Fruit fly (Drosophila melanogaster) whole organism, embryonic: ENCODE results near the gene sol.

Experiments used
- Atf3 ChIP-seq: fragments of 200-800 bp; sonication (Bioruptor generic); optimal IDR thresholded peaks from 3 replicates; lab custom pipeline; 2016; ENCODE audit warnings: missing biosample characterization, missing genetic modification characterization
- B-H2 ChIP-seq: fragments of 200-800 bp; sonication (Bioruptor generic); optimal IDR thresholded peaks from 2 replicates; lab custom pipeline; 2018; ENCODE audit warnings: missing biosample characterization, mild to moderate bottlenecking, missing genetic modification characterization
- CG10267 ChIP-seq: fragments of 200-800 bp; sonication (Bioruptor generic); optimal IDR thresholded peaks from 2 replicates; lab custom pipeline; 2018; ENCODE audit warnings: missing biosample characterization, mild to moderate bottlenecking, missing genetic modification characterization, moderate library complexity
- CG10979 ChIP-seq: fragments of 200-800 bp; sonication (Bioruptor generic); optimal IDR thresholded peaks from 2 replicates; lab custom pipeline; 2018; ENCODE audit warnings: missing biosample characterization, mild to moderate bottlenecking, missing genetic modification characterization, moderate library complexity
- CG12071 ChIP-seq: fragments of 200-800 bp; sonication (Bioruptor generic); optimal IDR thresholded peaks from 3 replicates; lab custom pipeline; 2018; ENCODE audit warnings: missing biosample characterization, mild to moderate bottlenecking, missing genetic modification characterization
- CG12391 ChIP-seq: fragments of 200-800 bp; sonication (Bioruptor generic); optimal IDR thresholded peaks from 3 replicates; lab custom pipeline; 2018; ENCODE audit warnings: missing biosample characterization, mild to moderate bottlenecking, missing genetic modification characterization, moderate library complexity
- CG12769 ChIP-seq: fragments of 200-800 bp; sonication (Bioruptor generic); optimal IDR thresholded peaks from 2 replicates; lab custom pipeline; 2019; ENCODE audit warnings: missing biosample characterization, mild to moderate bottlenecking, missing genetic modification characterization, moderate library complexity
- CG13424 ChIP-seq: fragments of 200-800 bp; sonication (Bioruptor generic); optimal IDR thresholded peaks from 2 replicates; lab custom pipeline; 2019; ENCODE audit warnings: missing biosample characterization, mild to moderate bottlenecking, missing genetic modification characterization, moderate library complexity
- CG14014 ChIP-seq: fragments of 200-800 bp; sonication (Bioruptor generic); IDR thresholded peaks from 2 replicates; pipeline ENCODE4 v1.3.6; 2022; ENCODE audit warnings: missing biosample characterization, missing genetic modification characterization
- CG17802 ChIP-seq: fragments of 200-800 bp; sonication (Bioruptor generic); optimal IDR thresholded peaks from 2 replicates; lab custom pipeline; 2018; ENCODE audit warnings: missing biosample characterization, mild to moderate bottlenecking, missing genetic modification characterization, moderate library complexity
- CG34376 ChIP-seq: fragments of 200-800 bp; sonication (Bioruptor generic); optimal IDR thresholded peaks from 2 replicates; lab custom pipeline; 2018; ENCODE audit warnings: missing biosample characterization, mild to moderate bottlenecking, missing genetic modification characterization
- CG34422 ChIP-seq: fragments of 200-800 bp; sonication (Bioruptor generic); IDR thresholded peaks from 3 replicates; pipeline ENCODE4 v1.3.6; 2022; ENCODE audit warnings: missing biosample characterization, missing genetic modification characterization
- CG3847 ChIP-seq: fragments of 200-800 bp; sonication (Bioruptor generic); IDR thresholded peaks from 2 replicates; pipeline ENCODE4 v1.3.6; 2022; ENCODE audit warnings: missing biosample characterization, missing genetic modification characterization
- CG4617 ChIP-seq: fragments of 200-800 bp; sonication (Bioruptor generic); optimal IDR thresholded peaks from 3 replicates; lab custom pipeline; 2016; ENCODE audit warnings: missing biosample characterization, missing genetic modification characterization, borderline replicate concordance
- CG4707 ChIP-seq: fragments of 200-800 bp; sonication (Bioruptor generic); optimal IDR thresholded peaks from 2 replicates; lab custom pipeline; 2018; ENCODE audit warnings: missing biosample characterization, mild to moderate bottlenecking, missing genetic modification characterization, moderate library complexity
- CG8765 ChIP-seq: fragments of 200-800 bp; sonication (Bioruptor generic); IDR thresholded peaks from 2 replicates; pipeline ENCODE4 v1.3.6; 2022; ENCODE audit warnings: missing biosample characterization, missing genetic modification characterization
- CHES-1-like ChIP-seq: fragments of 200-800 bp; sonication (Bioruptor generic); optimal IDR thresholded peaks from 2 replicates; lab custom pipeline; 2016; ENCODE audit warnings: missing biosample characterization, missing genetic modification characterization
- E2f2 ChIP-seq: fragments of 200-800 bp; sonication (Bioruptor generic); IDR thresholded peaks from 2 replicates; pipeline ENCODE4 v1.3.6; 2022; ENCODE audit warnings: missing biosample characterization, missing genetic modification characterization
- H2.0 ChIP-seq: fragments of 200-800 bp; sonication (Bioruptor generic); IDR thresholded peaks from 2 replicates; pipeline ENCODE4 v1.3.6; 2022; ENCODE audit warnings: missing biosample characterization, missing genetic modification characterization
- Hr51 ChIP-seq, 2 experiments: fragments of 200-800 bp; sonication (Bioruptor generic); optimal IDR thresholded peaks; 2 replicates in 1 of 2; 3 replicates in 1 of 2; lab custom pipeline; 2016 to 2018; ENCODE audit warnings: missing biosample characterization in 2 of 2, missing genetic modification characterization in 2 of 2, mild to moderate bottlenecking in 1 of 2, moderate library complexity in 1 of 2
- MTF-1 ChIP-seq: fragments of 200-800 bp; sonication (Bioruptor generic); optimal IDR thresholded peaks from 2 replicates; lab custom pipeline; 2018; ENCODE audit warnings: missing biosample characterization, mild to moderate bottlenecking, missing genetic modification characterization, borderline replicate concordance
- Max ChIP-seq: fragments of 200-800 bp; sonication (Bioruptor generic); optimal IDR thresholded peaks from 2 replicates; lab custom pipeline; 2016; ENCODE audit warnings: missing biosample characterization, mild to moderate bottlenecking, missing genetic modification characterization
- Mes4 ChIP-seq: fragments of 200-800 bp; sonication (Bioruptor generic); optimal IDR thresholded peaks from 2 replicates; lab custom pipeline; 2016; ENCODE audit warnings: missing biosample characterization, missing genetic modification characterization
- Mrtf ChIP-seq: fragments of 200-800 bp; sonication (Bioruptor generic); IDR thresholded peaks from 3 replicates; pipeline ENCODE4 v1.3.6; 2022; ENCODE audit warnings: missing biosample characterization, missing genetic modification characterization
- Oli ChIP-seq: fragments of 200-800 bp; sonication (Bioruptor generic); optimal IDR thresholded peaks from 2 replicates; lab custom pipeline; 2018; ENCODE audit warnings: missing biosample characterization, mild to moderate bottlenecking, missing genetic modification characterization, moderate library complexity
- PHDP ChIP-seq: fragments of 200-800 bp; sonication (Bioruptor generic); optimal IDR thresholded peaks from 3 replicates; lab custom pipeline; 2018; ENCODE audit warnings: missing biosample characterization, mild to moderate bottlenecking, missing genetic modification characterization, moderate library complexity
- Sin3A ChIP-seq: fragments of >200 bp; optimal IDR thresholded peaks from 2 replicates; lab custom pipeline; 2018
- Xrp1 ChIP-seq: fragments of 200-800 bp; sonication (Bioruptor generic); IDR thresholded peaks from 2 replicates; pipeline ENCODE4 v1.3.6; 2022; ENCODE audit warnings: missing biosample characterization, missing genetic modification characterization
- YL-1 ChIP-seq: fragments of 200-800 bp; sonication (Bioruptor generic); optimal IDR thresholded peaks from 3 replicates; lab custom pipeline; 2017; ENCODE audit warnings: missing biosample characterization, mild to moderate bottlenecking, missing genetic modification characterization
- bbx ChIP-seq: fragments of 200-800 bp; sonication (Bioruptor generic); IDR thresholded peaks from 2 replicates; pipeline ENCODE4 v1.3.6; 2022; ENCODE audit warnings: missing biosample characterization, missing genetic modification characterization; ENCODE audit not compliant: partially characterized antibody
- bigmax ChIP-seq: fragments of 200-800 bp; sonication (Bioruptor generic); optimal IDR thresholded peaks from 2 replicates; lab custom pipeline; 2018; ENCODE audit warnings: missing biosample characterization, mild to moderate bottlenecking, missing genetic modification characterization
- danr ChIP-seq: fragments of 200-800 bp; sonication (Bioruptor generic); IDR thresholded peaks from 2 replicates; pipeline ENCODE4 v1.3.6; 2022; ENCODE audit warnings: missing biosample characterization, missing genetic modification characterization
- dm ChIP-seq: fragments of 200-800 bp; sonication (Bioruptor generic); optimal IDR thresholded peaks from 3 replicates; lab custom pipeline; 2016; ENCODE audit warnings: missing biosample characterization, missing genetic modification characterization
- ewg ChIP-seq: fragments of 200-800 bp; sonication (Bioruptor generic); optimal IDR thresholded peaks from 3 replicates; lab custom pipeline; 2017; ENCODE audit warnings: mild to moderate bottlenecking, missing biosample characterization, missing genetic modification reagents, missing genetic modification characterization
- her ChIP-seq: fragments of 200-800 bp; sonication (Bioruptor generic); optimal IDR thresholded peaks from 2 replicates; lab custom pipeline; 2016; ENCODE audit warnings: missing biosample characterization, missing genetic modification characterization
- jumu ChIP-seq: fragments of 200-800 bp; sonication (Bioruptor generic); optimal IDR thresholded peaks from 3 replicates; lab custom pipeline; 2016; ENCODE audit warnings: missing biosample characterization, missing genetic modification characterization
- kni ChIP-seq: fragments of 200-800 bp; sonication (Bioruptor generic); optimal IDR thresholded peaks from 3 replicates; lab custom pipeline; 2017; ENCODE audit warnings: mild to moderate bottlenecking, missing biosample characterization, missing genetic modification reagents, missing genetic modification characterization
- lmd ChIP-seq: fragments of 200-800 bp; sonication (Bioruptor generic); IDR thresholded peaks from 2 replicates; pipeline ENCODE4 v1.3.6; 2022; ENCODE audit warnings: missing biosample characterization, missing genetic modification characterization
- maf-S ChIP-seq: fragments of 200-800 bp; sonication (Bioruptor generic); optimal IDR thresholded peaks from 2 replicates; lab custom pipeline; 2016; ENCODE audit warnings: missing biosample characterization, missing genetic modification characterization
- nmo ChIP-seq: fragments of 200-800 bp; sonication (Bioruptor generic); optimal IDR thresholded peaks from 2 replicates; lab custom pipeline; 2018; ENCODE audit warnings: missing biosample characterization, mild to moderate bottlenecking, missing genetic modification characterization, moderate library complexity
- onecut ChIP-seq: fragments of 200-800 bp; sonication (Bioruptor generic); IDR thresholded peaks from 2 replicates; pipeline ENCODE4 v1.3.6; 2022; ENCODE audit warnings: missing biosample characterization, missing genetic modification characterization
- peb ChIP-seq: fragments of 200-800 bp; sonication (Bioruptor generic); IDR thresholded peaks from 2 replicates; pipeline ENCODE4 v1.3.6; 2022; ENCODE audit warnings: missing biosample characterization, missing genetic modification characterization
- schlank ChIP-seq: fragments of 200-800 bp; sonication (Bioruptor generic); optimal IDR thresholded peaks from 2 replicates; lab custom pipeline; 2018; ENCODE audit warnings: missing biosample characterization, mild to moderate bottlenecking, missing genetic modification characterization
- scrt ChIP-seq: fragments of 200-800 bp; sonication (Bioruptor generic); optimal IDR thresholded peaks from 2 replicates; lab custom pipeline; 2018; ENCODE audit warnings: missing biosample characterization, mild to moderate bottlenecking, missing genetic modification characterization, moderate library complexity
- sqz ChIP-seq: fragments of 200-800 bp; sonication (Bioruptor generic); optimal IDR thresholded peaks from 3 replicates; lab custom pipeline; 2018; ENCODE audit warnings: missing biosample characterization, mild to moderate bottlenecking, missing genetic modification characterization
- twi ChIP-seq: fragments of 200-800 bp; optimal IDR thresholded peaks from 2 replicates; lab custom pipeline; 2019; ENCODE audit warnings: missing biosample characterization, mild to moderate bottlenecking, missing genetic modification characterization, moderate library complexity
- unpg ChIP-seq: fragments of 200-800 bp; sonication (Bioruptor generic); optimal IDR thresholded peaks from 3 replicates; lab custom pipeline; 2018; ENCODE audit warnings: missing biosample characterization, mild to moderate bottlenecking, missing genetic modification characterization, moderate library complexity
- zf30C ChIP-seq: fragments of 200-800 bp; sonication (Bioruptor generic); optimal IDR thresholded peaks from 3 replicates; lab custom pipeline; 2018; ENCODE audit warnings: missing biosample characterization, mild to moderate bottlenecking, missing genetic modification characterization

sol gene

dm6 chrX:21357810-21358671 lies 8.0 kb downstream of the sol start, which contains the start of gene Septin1 (continued):
- TF ChIP-seq CG17802 (tag; lab: Kevin White, UChicago), result no peak
- TF ChIP-seq CHES-1-like (GFP tag; lab: Kevin White, UChicago), result no peak
- no peak for TF ChIP-seq PHDP (tag; lab: Kevin White, UChicago)
- no peak for TF ChIP-seq jumu (GFP tag; lab: Kevin White, UChicago)
- no peak for TF ChIP-seq Oli (tag; lab: Kevin White, UChicago)
- TF ChIP-seq twi, result no peak
- TF ChIP-seq schlank (tag; lab: Kevin White, UChicago), result no peak
- TF ChIP-seq Xrp1 (GFP tag; lab: Robert Waterston, UW), result no peak
- TF ChIP-seq Hr51 (GFP tag; optimal IDR thresholded peaks at IDR 0.05; lab: Kevin White, UChicago), result no peak
- no peak for TF ChIP-seq Mrtf (GFP tag; lab: Robert Waterston, UW)
- no peak for TF ChIP-seq peb (GFP tag; lab: Robert Waterston, UW)
- no peak for TF ChIP-seq CG12769
- TF ChIP-seq CG3847, result peak; percentile 43
- TF ChIP-seq E2f2 (GFP tag; lab: Robert Waterston, UW), result peak; percentile 83
- TF ChIP-seq CG10979, result no peak

- TF ChIP-seq lmd (GFP tag; lab: Robert Waterston, UW) (peak; percentile 11; the same call in 1 of the 2 replicates), danr (GFP tag; lab: Robert Waterston, UW) (no peak), twi (peak; percentile 44), nmo (peak; percentile 35), CG4617 (GFP tag; lab: Kevin White, UChicago) (peak; percentile 55), CG12071 (no peak), Atf3 (GFP tag; lab: Kevin White, UChicago) (no peak), sqz (peak; percentile 86), maf-S (GFP tag; lab: Kevin White, UChicago) (peak; percentile 50), ewg (GFP tag; lab: Kevin White, UChicago) (peak; percentile 52), her (GFP tag; lab: Kevin White, UChicago) (peak; percentile 30), scrt (GFP tag; lab: Kevin White, UChicago) (peak; percentile 56), CG4707 (GFP tag; lab: Kevin White, UChicago) (peak; percentile 17), CG14014 (GFP tag; lab: Robert Waterston, UW) (peak; percentile 19; the same call in 1 of the 2 replicates), CG34376 (GFP tag; lab: Kevin White, UChicago) (peak; percentile 20), bbx (GFP tag; lab: Robert Waterston, UW) (peak; percentile 41; the same call in 1 of the 2 replicates), B-H2 (peak; percentile 24), onecut (GFP tag; lab: Robert Waterston, UW) (peak; percentile 48), CG8765 (GFP tag; lab: Robert Waterston, UW) (no peak), unpg (GFP tag; lab: Kevin White, UChicago) (no peak), kni (GFP tag; lab: Kevin White, UChicago) (peak; percentile 53), Max (peak; percentile 65), CG10267 (peak; percentile 34), H2.0 (GFP tag; lab: Robert Waterston, UW) (0 out of 2 replicates have a peak, but pooled peaks have one; percentile 10), Mes4 (GFP tag; lab: Kevin White, UChicago) (peak; percentile 4), Sin3A (lab: Kevin White, UChicago) (peak; percentile 36), zf30C (GFP tag; lab: Kevin White, UChicago) (peak; percentile 55), YL-1 (GFP tag; lab: Kevin White, UChicago) (peak; percentile 77), dm (GFP tag; lab: Kevin White, UChicago) (peak; percentile 84), bigmax (GFP tag; lab: Kevin White, UChicago) (peak; percentile 23), CG13424 (tag; lab: Kevin White, UChicago) (peak; percentile 46), MTF-1 (GFP tag; lab: Kevin White, UChicago) (peak; percentile 11), CG12391 (peak; percentile 11), CG34422 (GFP tag; lab: Robert Waterston, UW) (peak; percentile 81; the same call in 1 of the 3 replicates)
Observed at dm6 chrX:21362878-21363277, 12.8 kb downstream of the sol start, which contains the start of the genes bbx and waw. TSS of gene bbx (plus strand) at chrX:21363028. TSS of gene waw (plus strand) at chrX:21363028.
